Worm (Caenorhabditis elegans) whole organism, L1 larva: Measurements from ENCODE around the gene F52E10.2.

Experiments
- F16B12.6 ChIP-seq: fragments of 150-350 bp; optimal IDR thresholded peaks from 2 replicates; lab custom pipeline; 2014; ENCODE audit warnings: missing biosample characterization, missing genetic modification characterization
- ceh-82 ChIP-seq, 3 experiments: fragments of 150-350 bp in 1 of 3; sonication (generic microtip) in 2 of 3; optimal IDR thresholded peaks; 2 replicates each; lab custom pipeline; 2014 to 2017; ENCODE audit warnings: missing biosample characterization in 3 of 3, missing genetic modification characterization in 3 of 3
- efl-1 ChIP-seq, 4 experiments: fragments of 150-350 bp; optimal IDR thresholded peaks in 3 of 4; peaks in 1 of 4; 1 replicate in 1 of 4; 2 replicates in 3 of 4; lab custom pipeline; 2014; ENCODE audit warnings: missing biosample characterization in 2 of 4, missing genetic modification characterization in 2 of 4, missing genetic modification reagents in 2 of 4
- egl-13 ChIP-seq: sonication (generic microtip); optimal IDR thresholded peaks from 2 replicates; lab custom pipeline; 2016; ENCODE audit warnings: missing genotype, missing genetic modification reagents, missing genetic modification characterization, missing compliant biosample characterization
- fkh-4 ChIP-seq: sonication (generic microtip); optimal IDR thresholded peaks from 2 replicates; lab custom pipeline; 2016; ENCODE audit warnings: missing compliant biosample characterization, missing genetic modification characterization, borderline replicate concordance
- fos-1 ChIP-seq: fragments of 150-350 bp; optimal IDR thresholded peaks from 2 replicates; lab custom pipeline; 2014; ENCODE audit warnings: missing biosample characterization, missing genetic modification characterization
- hlh-4 ChIP-seq: sonication (generic microtip); optimal IDR thresholded peaks from 2 replicates; lab custom pipeline; 2016; ENCODE audit warnings: mild to moderate bottlenecking, missing genetic modification characterization, missing compliant biosample characterization
- isw-1 ChIP-seq: fragments of 200-800 bp; sonication (Bioruptor generic); IDR thresholded peaks from 2 replicates; pipeline ENCODE4 v1.3.6; 2022; ENCODE audit warnings: missing genetic modification characterization, missing compliant biosample characterization
- nhr-85 ChIP-seq: sonication (generic microtip); peaks from one replicate; lab custom pipeline; 2016; ENCODE audit warnings: missing genetic modification characterization, inconsistent platforms, missing compliant biosample characterization
- pax-3 ChIP-seq: fragments of 200-800 bp; sonication (Bioruptor generic); optimal IDR thresholded peaks from 2 replicates; lab custom pipeline; 2018; ENCODE audit warnings: mild to moderate bottlenecking, missing genetic modification characterization, moderate library complexity, missing compliant biosample characterization
- sup-37 ChIP-seq: fragments of 200-800 bp; sonication (Bioruptor generic); optimal IDR thresholded peaks from 2 replicates; lab custom pipeline; 2018; ENCODE audit warnings: mild to moderate bottlenecking, missing genetic modification characterization, missing compliant biosample characterization
- zag-1 ChIP-seq: fragments of 150-350 bp; optimal IDR thresholded peaks from 2 replicates; lab custom pipeline; 2014; ENCODE audit warnings: missing biosample characterization, missing genetic modification characterization

The F52E10.2 gene

ce11 chrX:16244764-16245244 lies 38.2 kb downstream of the F52E10.2 start, which contains the start of gene W10G6.1:
W10G6.1 (plus strand) TSS chrX:16245194.
- TF ChIP-seq zag-1 (no peak), fos-1 (no peak), egl-13 (no peak), isw-1 (GFP tag; lab: Robert Waterston, UW) (no peak), ceh-82 (tag; optimal IDR thresholded peaks at IDR 0.05; lab: Kevin White, UChicago) (no peak), sup-37 (no peak), F16B12.6 (no peak), fkh-4 (tag; lab: Kevin White, UChicago) (no peak), hlh-4 (tag; lab: Kevin White, UChicago) (no peak)
- TF ChIP-seq, all 84 proteins: peak for 0

DNA sequence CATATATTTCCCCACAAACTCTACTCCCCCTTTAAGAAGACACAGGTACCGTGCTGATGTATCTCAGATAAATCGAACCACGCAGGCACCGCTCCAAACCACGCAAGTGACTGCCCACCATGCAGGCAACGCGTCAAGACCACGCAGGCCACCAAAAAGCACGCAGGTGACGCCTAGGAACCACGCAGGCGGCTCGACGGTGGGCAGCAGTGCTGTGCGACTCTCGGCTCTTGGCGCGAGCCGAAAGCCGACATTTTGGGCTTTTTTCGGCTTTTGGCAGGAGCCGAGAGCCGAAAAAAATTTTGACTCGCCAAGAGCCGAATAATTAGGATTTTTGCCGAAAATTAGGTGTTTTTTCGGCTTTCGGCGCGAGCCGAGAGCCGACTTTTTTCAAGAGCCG lies 39.9 kb downstream of the F52E10.2 start:
- no peak for TF ChIP-seq zag-1

DNA sequence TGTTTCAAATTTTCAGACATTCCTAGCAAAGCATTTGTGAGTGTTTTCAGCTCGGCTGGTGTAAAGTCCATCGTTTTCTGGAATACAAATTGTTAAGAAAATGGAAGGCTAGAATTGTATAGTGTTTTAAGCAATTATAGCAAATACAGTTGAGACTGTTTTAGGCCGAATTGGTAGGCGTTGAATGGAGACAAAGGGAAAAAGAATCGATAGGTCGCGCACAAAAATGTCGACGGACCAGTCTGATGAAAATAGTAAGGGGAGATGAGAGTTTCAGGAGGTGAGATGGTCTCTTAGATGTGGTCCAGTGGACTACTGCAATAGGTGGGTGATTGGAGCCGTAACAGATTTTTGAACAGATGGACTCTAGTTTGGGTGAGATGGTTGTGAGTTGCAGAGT lies 42.4 kb downstream of the F52E10.2 start:
- TF ChIP-seq pax-3 (tag; lab: Kevin White, UChicago) (no peak), efl-1 (optimal IDR thresholded peaks at IDR 0.05; lab: Kevin White, UChicago) (no peak), efl-1 (GFP tag; optimal IDR thresholded peaks at IDR 0.05 in 1 of 2; lab: Kevin White, UChicago) (peak in 1 of 2 experiments; percentile 81), ceh-82 (tag; optimal IDR thresholded peaks at IDR 0.05; lab: Kevin White, UChicago) (no peak), nhr-85 (no peak)
